Worm (Caenorhabditis elegans) whole organism, L4 larva: ENCODE data around the gene act-1.

ENCODE experiments used
- R02D3.7 ChIP-seq: fragments of 150-350 bp; sonication (generic microtip); optimal IDR thresholded peaks from 3 replicates; lab custom pipeline; 2014; ENCODE audit warnings: missing biosample characterization, missing genetic modification characterization
- nhr-237 ChIP-seq: sonication (generic microtip); optimal IDR thresholded peaks from 2 replicates; lab custom pipeline; 2017; ENCODE audit warnings: missing biosample characterization, missing genetic modification characterization
- rbr-2 ChIP-seq: sonication (generic microtip); optimal IDR thresholded peaks from 2 replicates; lab custom pipeline; 2016; ENCODE audit warnings: missing genotype, missing genetic modification characterization, missing compliant biosample characterization
- snpc-1.2 ChIP-seq: fragments of 200-800 bp; sonication (Bioruptor generic); IDR thresholded peaks from 2 replicates; pipeline ENCODE4 v1.3.6; 2022; ENCODE audit warnings: missing genetic modification reagents, missing genetic modification characterization, missing compliant biosample characterization

DNA sequence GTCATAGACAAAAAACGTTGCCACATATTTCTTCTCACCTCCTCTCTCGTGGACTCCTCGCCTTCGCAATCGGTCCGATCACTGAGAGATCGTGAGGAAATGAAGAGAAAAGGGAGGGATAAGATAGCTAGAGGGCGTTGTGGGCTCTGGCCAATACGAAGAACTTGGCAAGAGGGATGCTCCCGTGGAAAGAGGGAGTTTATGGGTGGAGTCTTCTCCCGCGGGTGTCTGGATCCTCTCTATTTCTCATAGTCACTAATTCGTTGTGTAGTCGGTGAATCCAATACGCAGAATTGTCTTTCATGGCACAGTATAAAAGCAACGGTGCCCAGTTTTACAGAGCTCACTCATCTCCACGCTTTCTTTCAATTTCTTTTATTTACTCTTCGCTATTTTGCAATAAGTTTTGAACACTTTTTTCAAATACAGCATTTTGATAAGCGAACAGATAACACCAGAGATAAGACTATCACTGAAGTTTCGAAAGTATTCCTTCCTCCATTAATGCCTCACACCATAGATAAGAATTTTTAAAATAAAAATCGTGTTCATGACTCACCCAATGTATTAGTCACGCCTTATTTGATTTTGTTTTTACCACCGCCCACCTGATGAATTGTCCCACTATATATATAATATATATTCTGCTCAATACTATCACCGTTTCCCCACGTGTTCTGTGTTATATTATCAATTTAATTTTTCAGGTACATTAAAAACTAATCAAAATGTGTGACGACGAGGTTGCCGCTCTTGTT is at the start of gene act-1:
- no peak for TF ChIP-seq nhr-237 (tag; lab: Kevin White, UChicago)
- no peak for TF ChIP-seq R02D3.7 (tag; lab: Kevin White, UChicago)
- no peak for TF ChIP-seq snpc-1.2 (GFP tag; lab: Robert Waterston, UW)
- TF ChIP-seq rbr-2 = no peak
